Fruit fly (Drosophila melanogaster) Kc167 (cell line): ENCODE measurements around the gene Pburs.

Source experiments
- h ChIP-seq: fragments of >200 bp; optimal IDR thresholded peaks from 3 replicates; lab custom pipeline; 2018; ENCODE audit warnings: missing external identifiers
- insv ChIP-seq: fragments of >200 bp; optimal IDR thresholded peaks from 3 replicates; lab custom pipeline; 2018; ENCODE audit warnings: missing external identifiers
- psq ChIP-seq: fragments of >200 bp; optimal IDR thresholded peaks from 2 replicates; lab custom pipeline; 2017; ENCODE audit warnings: missing external identifiers

DNA sequence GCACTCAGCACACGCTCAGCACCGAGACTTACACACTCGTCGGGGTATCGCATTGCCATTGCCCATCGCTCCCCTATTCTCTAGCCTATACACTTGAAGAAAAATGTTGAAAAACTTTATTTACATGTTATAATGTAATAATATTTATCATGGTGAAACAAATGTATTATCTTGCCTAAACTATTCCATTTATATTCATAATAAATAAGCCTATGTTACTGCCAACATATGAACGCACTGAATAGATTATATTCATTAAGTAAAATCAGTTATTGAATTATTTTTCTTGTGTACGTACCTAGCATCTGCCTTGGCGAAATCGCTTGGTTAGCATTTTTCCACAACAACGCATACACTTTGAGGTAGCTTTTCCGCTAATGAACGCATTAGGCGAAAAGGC is 23.8 kb upstream of the Pburs start:
- TF ChIP-seq h (lab: Kevin White, UChicago): no peak
- TF ChIP-seq insv: no peak
- no peak for TF ChIP-seq psq (lab: Kevin White, UChicago)
